Fruit fly (Drosophila melanogaster): Measurements from ENCODE around the gene png.

- TF ChIP-seq Snoo (tag; optimal IDR thresholded peaks at IDR 0.05) (no peak), Ets98B (GFP tag; IDR thresholded peaks at IDR 0.05) (no peak), CG8301 (tag; optimal IDR thresholded peaks at IDR 0.05) (no peak), EcR (GFP tag; optimal IDR thresholded peaks at IDR 0.05) (no peak), CG12605 (GFP tag; IDR thresholded peaks at IDR 0.05) (no peak), D1 (tag; optimal IDR thresholded peaks at IDR 0.05) (no peak), fd96Ca (GFP tag; IDR thresholded peaks at IDR 0.05) (no peak), Pif1A (GFP tag; optimal IDR thresholded peaks at IDR 0.05) (no peak)
Observed at dm6 chrX:1379692-1380349, 22.4 kb upstream of the png start.
